Worm (Caenorhabditis elegans) whole organism, L4/young adult: ENCODE results near the gene zyx-1.

Source experiments
- dao-5 ChIP-seq: sonication (generic microtip); optimal IDR thresholded peaks from 2 replicates; lab custom pipeline; 2016; ENCODE audit warnings: missing genotype, missing genetic modification characterization, moderate library complexity, missing compliant biosample characterization
- him-1 ChIP-seq: sonication (generic microtip); optimal IDR thresholded peaks from 2 replicates; lab custom pipeline; 2016; ENCODE audit warnings: missing genotype, missing genetic modification reagents, missing genetic modification characterization, missing compliant biosample characterization

ce11 chrII:13012684-13013083, 44.0 kb upstream of the zyx-1 start:
- no peak for TF ChIP-seq him-1
- TF ChIP-seq dao-5 (tag; lab: Kevin White, UChicago) = no peak
